Fruit fly (Drosophila melanogaster) S2 (cell line): ENCODE data around the gene shf.

Experiments used
- CG8478 ChIP-seq: fragments of >200 bp; optimal IDR thresholded peaks from 2 replicates; lab custom pipeline; 2018
- CTCF ChIP-seq, 2 experiments: fragments of >200 bp; optimal IDR thresholded peaks; 2 replicates each; lab custom pipeline; 2018

Gene shf

DNA sequence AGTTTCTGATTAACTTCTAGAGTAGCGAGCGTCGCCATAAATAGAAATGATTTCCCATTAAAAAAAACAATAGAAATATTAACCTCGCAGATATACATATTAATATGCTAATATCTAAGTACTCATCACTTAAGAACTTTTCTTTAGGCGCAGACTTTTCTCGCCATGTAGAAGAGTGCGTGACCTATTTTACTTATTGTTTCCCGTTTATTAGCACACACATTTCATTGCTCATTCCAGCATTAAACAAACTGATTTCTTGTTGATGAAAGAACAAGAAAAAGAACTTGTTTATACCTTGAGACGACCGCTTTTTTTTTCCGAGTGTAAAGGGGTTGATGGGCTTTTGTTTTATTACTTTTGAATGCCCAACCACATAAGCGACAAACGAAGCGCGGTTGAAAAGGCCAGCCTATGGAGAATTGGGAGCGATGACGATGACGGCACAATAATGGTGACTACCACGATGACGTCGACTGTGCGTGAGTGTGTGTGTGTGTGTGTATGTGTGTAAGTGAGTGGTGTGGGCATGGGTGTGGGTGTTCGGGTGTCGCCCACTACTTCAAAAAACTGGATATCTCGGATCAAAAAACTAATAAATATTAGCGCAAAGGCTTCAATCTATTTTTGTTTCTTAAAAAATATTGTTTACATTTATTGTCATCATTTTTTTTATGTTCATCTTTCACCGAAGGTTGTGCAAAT lies 16.7 kb upstream of the shf start:
- TF ChIP-seq CG8478 (lab: Kevin White, UChicago): no peak

DNA sequence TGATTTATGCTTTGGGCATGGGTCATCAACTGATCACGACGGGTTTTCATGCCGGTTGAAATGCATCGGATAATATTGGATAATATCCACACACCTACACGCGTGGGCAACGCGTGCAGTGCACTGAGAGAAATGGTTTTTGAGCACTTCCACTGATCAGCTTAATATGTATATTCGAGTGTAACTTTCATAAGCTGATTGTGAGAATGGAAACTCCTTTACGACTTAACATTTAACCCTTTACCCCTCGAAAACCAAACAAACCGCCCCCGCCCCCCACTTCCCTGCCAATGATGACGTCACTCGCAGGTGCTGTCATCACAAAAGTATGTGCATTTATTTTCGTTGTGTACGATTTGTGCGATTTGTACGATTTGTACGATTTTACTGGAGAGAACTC lies 15.4 kb upstream of the shf start:
- TF ChIP-seq CTCF (optimal IDR thresholded peaks at IDR 0.05; lab: Kevin White, UChicago): no peak
- no peak for TF ChIP-seq CG8478 (lab: Kevin White, UChicago)

DNA sequence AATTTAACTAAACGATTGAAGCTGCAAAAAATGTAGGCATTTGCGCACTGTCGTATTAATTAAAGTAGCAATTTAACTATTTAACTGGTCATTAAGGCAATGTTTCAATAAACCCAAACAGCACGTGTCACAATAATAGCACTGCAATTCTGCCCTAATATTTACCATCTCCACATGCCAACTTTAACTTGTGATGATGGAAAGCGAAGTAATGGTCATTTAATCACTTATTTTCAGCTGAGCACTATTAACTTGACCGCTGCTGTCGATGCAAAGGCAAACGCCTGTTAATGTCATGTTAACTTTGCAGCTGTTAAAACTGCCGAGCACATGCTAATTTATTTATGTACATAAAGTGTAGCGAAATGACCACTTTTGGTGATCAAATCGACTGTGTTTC lies 14.7 kb upstream of the shf start:
- TF ChIP-seq CG8478 (lab: Kevin White, UChicago): no peak
- TF ChIP-seq CTCF (optimal IDR thresholded peaks at IDR 0.05; lab: Kevin White, UChicago): no peak

DNA sequence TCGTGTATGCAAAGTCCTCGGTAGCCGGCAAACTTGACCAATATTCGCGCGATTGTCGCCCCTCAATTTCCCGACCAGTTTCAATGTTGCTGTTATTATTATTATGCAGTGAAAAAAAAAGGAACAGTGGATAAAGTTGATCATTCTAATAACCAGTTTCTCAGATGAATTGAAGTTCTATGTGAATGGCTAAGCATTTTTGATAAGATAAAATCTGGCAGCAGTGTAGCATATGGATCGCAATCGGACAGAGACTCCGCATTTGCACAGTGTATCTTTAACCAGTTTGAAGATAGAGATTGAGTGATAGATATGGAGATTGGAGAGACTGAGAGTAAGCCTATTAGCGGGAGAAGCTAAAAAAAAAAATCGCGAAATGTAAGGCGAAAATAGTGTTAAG lies 13.9 kb upstream of the shf start:
- TF ChIP-seq CTCF (optimal IDR thresholded peaks at IDR 0.05; lab: Kevin White, UChicago) (no peak), CG8478 (lab: Kevin White, UChicago) (no peak)

DNA sequence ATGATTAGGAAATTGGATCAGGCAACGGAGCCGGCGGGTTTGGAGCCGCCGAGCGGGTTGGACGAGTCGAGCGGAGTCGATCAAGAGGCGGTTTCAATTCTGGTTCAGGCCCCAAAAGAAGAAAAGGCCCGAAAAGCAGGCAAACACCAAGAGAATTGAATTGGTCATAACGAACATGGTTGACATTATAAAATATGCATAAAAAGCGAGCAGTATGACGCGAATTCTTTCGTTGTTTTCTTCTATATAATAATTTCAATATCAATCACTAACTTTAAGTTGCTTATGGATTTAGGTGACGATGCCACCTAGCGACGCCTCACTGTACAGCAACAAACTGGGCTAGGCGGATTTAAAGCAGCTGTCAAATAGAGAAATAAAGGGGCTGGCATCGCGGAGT lies 13.4 kb upstream of the shf start:
- TF ChIP-seq CTCF (optimal IDR thresholded peaks at IDR 0.05; lab: Kevin White, UChicago) (no peak), CG8478 (lab: Kevin White, UChicago) (no peak)

DNA sequence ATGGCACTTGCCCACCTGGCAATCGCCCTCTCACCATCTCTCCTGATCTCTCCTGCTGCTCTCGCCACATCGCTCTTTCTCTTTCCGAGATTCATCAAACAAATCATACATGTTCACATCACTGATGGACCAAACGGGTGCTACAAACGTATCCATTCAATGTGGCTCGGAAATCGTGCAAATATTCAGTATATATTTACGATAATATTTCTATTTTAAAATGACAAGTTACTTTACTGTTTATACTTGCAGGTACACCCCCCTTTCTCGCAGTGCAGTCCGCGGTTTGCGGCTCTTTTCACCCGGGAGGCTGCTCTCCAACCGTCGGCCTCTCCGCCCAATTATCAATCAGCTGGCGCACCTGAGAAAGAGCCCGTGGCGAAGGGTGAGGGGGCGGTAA lies 12.1 kb upstream of the shf start:
- TF ChIP-seq CG8478 (lab: Kevin White, UChicago) (no peak), CTCF (optimal IDR thresholded peaks at IDR 0.05; lab: Kevin White, UChicago) (no peak)

DNA sequence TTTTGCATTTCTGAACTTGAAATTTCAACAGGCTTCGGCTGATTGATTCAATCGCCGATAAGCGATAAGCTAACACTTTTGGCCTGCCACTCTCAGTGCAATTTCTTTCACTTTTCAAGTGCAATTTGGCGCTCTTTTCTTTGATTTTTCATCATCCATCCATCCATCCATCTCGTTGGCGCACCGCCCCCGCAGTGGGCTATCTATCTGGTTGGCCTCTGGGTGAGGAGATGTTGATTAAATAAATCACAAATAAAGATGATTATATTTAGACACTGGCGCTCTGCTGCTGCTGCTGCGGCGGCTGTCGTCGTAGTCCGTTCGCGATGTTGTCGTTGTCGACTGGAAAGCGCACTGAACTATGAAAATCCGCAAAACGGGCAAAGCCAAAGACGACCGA lies 11.5 kb upstream of the shf start:
- TF ChIP-seq CTCF (optimal IDR thresholded peaks at IDR 0.05; lab: Kevin White, UChicago) (no peak), CG8478 (lab: Kevin White, UChicago) (no peak)

DNA sequence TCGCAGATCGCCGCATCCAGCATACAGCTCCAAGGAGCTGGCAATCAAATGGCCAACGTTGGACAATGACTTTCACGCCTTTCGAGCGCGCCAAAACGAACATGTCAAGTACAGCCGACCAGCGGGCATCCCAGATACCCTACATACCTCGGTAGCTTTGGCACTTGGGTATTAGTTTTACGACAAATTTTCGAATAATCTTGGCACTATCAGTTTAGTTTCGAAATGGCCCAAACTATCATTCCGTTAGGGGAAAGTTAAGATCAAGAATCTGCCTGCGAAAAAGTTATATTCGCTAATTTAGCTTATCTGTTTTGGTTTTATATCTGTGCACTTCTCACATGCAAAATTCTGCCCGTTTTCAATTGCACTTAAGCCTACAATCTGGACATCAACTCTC lies 679 bp downstream of the shf start:
- no peak for TF ChIP-seq CTCF (optimal IDR thresholded peaks at IDR 0.05; lab: Kevin White, UChicago)
- no peak for TF ChIP-seq CG8478 (lab: Kevin White, UChicago)

DNA sequence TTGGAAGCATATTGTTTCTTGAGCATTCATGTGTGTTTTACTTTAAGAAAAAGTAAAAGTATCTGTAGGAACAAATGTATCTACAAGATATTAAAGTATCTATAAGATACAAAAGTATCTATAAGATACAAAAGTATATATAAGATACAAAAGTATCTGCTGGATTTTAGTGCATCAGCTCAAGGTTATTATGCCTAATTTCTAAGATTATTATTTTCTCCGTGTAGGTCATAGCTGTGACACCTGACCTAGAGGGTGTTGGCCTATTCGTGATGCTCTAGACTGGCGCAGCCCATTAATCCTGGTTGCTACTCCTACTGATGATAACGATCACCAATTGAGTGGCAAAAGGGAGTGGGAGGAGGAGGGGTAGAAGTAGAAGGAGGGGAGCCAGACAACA lies 1.4 kb downstream of the shf start:
- no peak for TF ChIP-seq CG8478 (lab: Kevin White, UChicago)
- TF ChIP-seq CTCF (optimal IDR thresholded peaks at IDR 0.05; lab: Kevin White, UChicago): no peak

DNA sequence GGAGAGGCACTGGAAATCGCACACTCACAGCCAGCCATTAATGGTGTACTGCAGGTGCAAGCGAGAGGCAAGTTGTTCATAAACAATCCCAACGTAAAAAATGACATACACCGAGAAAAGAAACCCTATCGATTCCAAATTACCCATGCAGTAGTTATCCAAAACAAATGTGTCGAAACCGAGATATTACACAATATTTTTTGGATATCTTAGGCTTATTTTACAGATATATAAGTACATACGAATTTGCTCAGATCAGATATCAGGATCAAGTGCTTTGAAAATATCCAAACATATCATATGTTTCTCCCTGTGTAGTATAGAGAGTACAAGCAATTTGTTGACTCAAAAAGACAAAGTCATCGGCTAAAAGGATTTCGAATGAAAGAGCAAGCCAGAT lies 2.1 kb downstream of the shf start:
- TF ChIP-seq CG8478 (lab: Kevin White, UChicago): no peak
- TF ChIP-seq CTCF (optimal IDR thresholded peaks at IDR 0.05; lab: Kevin White, UChicago): no peak

DNA sequence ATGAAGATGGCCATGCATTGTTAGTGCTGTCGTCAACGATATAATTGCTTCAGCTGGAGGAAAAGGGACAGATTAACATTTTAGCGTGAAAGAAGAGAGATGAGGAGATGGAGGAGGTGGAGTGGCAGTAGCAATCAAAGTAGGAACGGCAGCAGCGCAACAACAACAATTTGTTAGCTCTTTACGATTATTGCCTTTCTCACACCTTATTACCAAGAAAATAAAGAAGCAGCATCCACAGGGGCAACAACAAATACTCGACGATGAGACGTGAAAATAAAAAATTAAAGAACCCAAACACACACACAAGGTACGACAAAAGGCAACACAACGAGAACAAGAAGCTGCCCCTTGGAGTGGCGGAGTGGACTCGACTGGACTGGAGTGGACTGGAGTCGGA lies 2.5 kb downstream of the shf start:
- TF ChIP-seq CTCF (optimal IDR thresholded peaks at IDR 0.05; lab: Kevin White, UChicago): no peak
- TF ChIP-seq CG8478 (lab: Kevin White, UChicago): no peak

DNA sequence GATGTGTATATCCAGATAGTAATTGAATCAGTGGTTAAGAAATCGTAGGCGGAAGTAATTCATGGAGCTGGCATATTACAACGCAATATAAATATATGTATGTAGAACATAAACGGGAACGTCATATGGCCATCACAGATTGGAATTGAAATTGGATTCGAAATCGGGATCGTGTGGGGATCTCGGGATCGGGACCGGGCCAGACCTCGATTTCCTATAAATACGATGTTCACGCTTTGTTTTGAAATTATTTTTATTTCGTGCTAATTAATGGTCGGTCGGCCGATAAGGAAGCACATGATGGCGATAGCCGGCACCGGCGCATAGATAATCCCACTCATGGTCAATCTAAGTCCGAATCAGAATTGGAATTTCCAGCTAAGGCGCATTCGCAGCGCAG lies 3.2 kb downstream of the shf start:
- no peak for TF ChIP-seq CTCF (optimal IDR thresholded peaks at IDR 0.05; lab: Kevin White, UChicago)

DNA sequence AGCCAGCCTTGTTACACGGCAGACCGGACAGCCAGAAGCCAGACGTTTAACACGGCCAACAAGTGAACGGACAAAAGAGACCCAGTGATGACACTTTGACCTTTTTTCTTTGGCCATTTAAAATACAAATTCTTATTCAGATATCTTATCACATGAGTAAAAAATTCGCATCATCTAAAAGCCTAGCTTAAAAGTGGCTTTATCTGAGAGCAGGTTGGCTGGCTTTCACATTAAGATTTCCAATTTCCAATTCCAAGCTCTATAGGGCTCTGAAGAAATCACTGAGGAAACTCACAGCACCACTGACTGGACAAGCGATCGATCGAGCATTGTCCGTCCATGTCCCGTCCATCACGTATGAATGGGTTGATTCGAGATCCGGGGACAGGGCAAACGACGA lies 3.8 kb downstream of the shf start:
- TF ChIP-seq CG8478 (lab: Kevin White, UChicago) (no peak), CTCF (optimal IDR thresholded peaks at IDR 0.05; lab: Kevin White, UChicago) (no peak)

DNA sequence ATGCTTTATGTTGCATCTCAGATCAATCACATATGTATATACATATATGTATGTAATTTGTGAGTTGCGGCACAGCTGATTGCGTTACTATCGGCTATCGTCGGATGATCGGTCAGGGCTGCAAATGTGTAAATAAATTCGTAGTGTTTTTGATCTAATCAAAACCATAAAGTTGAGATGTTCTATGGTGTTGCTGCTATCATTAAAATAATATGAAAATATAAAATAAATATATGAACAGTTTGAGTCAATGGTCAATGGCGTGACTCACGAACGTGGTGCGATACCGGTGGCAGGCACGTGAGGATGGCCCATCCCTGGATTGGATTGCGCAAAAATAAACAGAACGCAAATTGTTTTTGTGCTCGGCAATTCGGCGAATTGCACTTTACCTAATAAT lies 8.5 kb downstream of the shf start, which contains the start of gene Coq7:
Gene Coq7, plus strand, starts transcription at position 302 of the 400 bp plus-strand sequence.
- TF ChIP-seq CTCF (optimal IDR thresholded peaks at IDR 0.05; lab: Kevin White, UChicago): no peak
- no peak for TF ChIP-seq CG8478 (lab: Kevin White, UChicago)

DNA sequence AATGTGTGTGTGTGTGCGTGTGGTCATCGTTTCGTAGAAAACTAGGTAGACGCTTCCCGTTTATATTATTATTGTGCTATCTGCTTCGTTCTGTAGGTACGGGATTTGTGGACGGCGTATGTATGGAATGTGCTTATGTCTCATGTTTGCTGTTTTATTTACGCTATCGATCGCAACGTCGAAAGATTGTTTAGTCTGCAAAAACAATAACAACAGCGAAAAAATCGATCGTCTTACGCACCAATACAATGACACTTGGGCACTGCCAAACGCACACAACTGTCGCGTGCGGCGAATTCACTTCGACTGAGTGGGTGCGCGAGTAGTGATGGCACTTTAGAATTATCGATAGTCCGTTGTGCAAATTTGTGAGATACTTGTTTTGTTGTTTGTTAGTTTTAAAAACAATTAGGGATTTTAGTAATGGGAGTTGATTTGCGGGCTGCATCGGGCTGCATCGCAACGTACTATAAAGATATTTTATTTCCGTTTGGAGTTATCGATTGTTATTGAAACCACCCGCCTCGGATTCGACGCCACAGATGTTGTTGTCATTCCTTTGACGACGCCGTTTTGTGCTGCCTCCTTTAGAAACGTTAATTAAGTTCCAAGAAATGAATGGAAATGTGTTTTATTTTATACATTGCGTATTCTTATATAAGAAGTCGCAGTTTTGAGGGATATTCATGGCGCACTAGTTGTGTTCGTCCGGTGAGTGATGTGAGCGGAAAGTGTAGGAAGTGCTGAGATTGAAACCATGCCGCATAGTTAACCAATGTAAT lies 20.1 kb downstream of the shf start:
- no peak for TF ChIP-seq CG8478 (lab: Kevin White, UChicago)
- TF ChIP-seq CTCF (optimal IDR thresholded peaks at IDR 0.05; lab: Kevin White, UChicago): no peak
